Worm (Caenorhabditis elegans) whole organism, L3 larva: Measurements from ENCODE around the gene nhr-120.

ENCODE experiments used
- R02D3.7 ChIP-seq: fragments of 150-350 bp; optimal IDR thresholded peaks from 2 replicates; lab custom pipeline; 2014; ENCODE audit warnings: missing biosample characterization, missing genetic modification characterization
- aly-2 ChIP-seq: fragments of 150-350 bp; optimal IDR thresholded peaks from 2 replicates; lab custom pipeline; 2014; ENCODE audit warnings: missing biosample characterization, missing genetic modification characterization
- ceh-28 ChIP-seq: fragments of 150-350 bp; optimal IDR thresholded peaks from 2 replicates; lab custom pipeline; 2014; ENCODE audit warnings: missing biosample characterization, missing genetic modification reagents, missing genetic modification characterization
- ceh-82 ChIP-seq: fragments of 150-350 bp; optimal IDR thresholded peaks from 2 replicates; lab custom pipeline; 2014; ENCODE audit warnings: missing biosample characterization, missing genetic modification characterization
- egl-27 ChIP-seq: sonication (generic microtip); optimal IDR thresholded peaks from 4 replicates; lab custom pipeline; 2017; ENCODE audit warnings: missing biosample characterization, missing genetic modification reagents, missing genetic modification characterization
- egl-5 ChIP-seq: fragments of 150-350 bp; optimal IDR thresholded peaks from 2 replicates; lab custom pipeline; 2017; ENCODE audit warnings: missing biosample characterization, missing genetic modification reagents, missing genetic modification characterization, inconsistent platforms
- elt-2 ChIP-seq: sonication (generic microtip); optimal IDR thresholded peaks from 2 replicates; lab custom pipeline; 2016; ENCODE audit warnings: missing genetic modification reagents, mild to moderate bottlenecking, missing genetic modification characterization, missing compliant biosample characterization
- eor-1 ChIP-seq, 2 experiments: fragments of 150-350 bp; optimal IDR thresholded peaks; 2 replicates each; lab custom pipeline; 2014 to 2018; ENCODE audit warnings: missing biosample characterization in 2 of 2, missing genetic modification characterization in 2 of 2
- fkh-10 ChIP-seq: sonication (generic microtip); optimal IDR thresholded peaks from 2 replicates; lab custom pipeline; 2017; ENCODE audit warnings: missing biosample characterization, missing genetic modification reagents, missing genetic modification characterization
- fos-1 ChIP-seq: fragments of 150-350 bp; optimal IDR thresholded peaks from 2 replicates; lab custom pipeline; 2014; ENCODE audit warnings: missing biosample characterization, missing genetic modification characterization
- hmg-11 ChIP-seq: sonication (generic microtip); optimal IDR thresholded peaks from 2 replicates; lab custom pipeline; 2016; ENCODE audit warnings: missing genetic modification characterization, missing compliant biosample characterization
- lin-39 ChIP-seq: fragments of 150-350 bp; optimal IDR thresholded peaks from 2 replicates; lab custom pipeline; 2018; ENCODE audit warnings: missing biosample characterization, missing genetic modification reagents, missing genetic modification characterization
- lsy-12 ChIP-seq: sonication (generic microtip); optimal IDR thresholded peaks from 2 replicates; lab custom pipeline; 2016; ENCODE audit warnings: mild to moderate bottlenecking, missing genetic modification characterization, missing compliant biosample characterization
- mml-1 ChIP-seq: fragments of 150-350 bp; sonication (generic microtip); optimal IDR thresholded peaks from 3 replicates; lab custom pipeline; 2014; ENCODE audit warnings: missing biosample characterization, missing genetic modification characterization
- nfya-1 ChIP-seq: sonication (generic microtip); optimal IDR thresholded peaks from 2 replicates; lab custom pipeline; 2017; ENCODE audit warnings: missing genetic modification characterization, mild to moderate bottlenecking, missing compliant biosample characterization, antibody characterized with exemption, moderate library complexity; ENCODE audit not compliant: insufficient read depth
- nhr-11 ChIP-seq: fragments of 150-350 bp; optimal IDR thresholded peaks from 2 replicates; lab custom pipeline; 2014; ENCODE audit warnings: missing biosample characterization, missing genetic modification characterization
- nhr-237 ChIP-seq: fragments of 150-350 bp; optimal IDR thresholded peaks from 2 replicates; lab custom pipeline; 2014; ENCODE audit warnings: missing biosample characterization, missing genetic modification characterization
- nhr-43 ChIP-seq: sonication (generic microtip); optimal IDR thresholded peaks from 2 replicates; lab custom pipeline; 2016; ENCODE audit warnings: mild to moderate bottlenecking, missing genetic modification characterization, missing compliant biosample characterization; ENCODE audit not compliant: poor library complexity, severe bottlenecking
- nhr-76 ChIP-seq: fragments of 150-350 bp; sonication (generic microtip); optimal IDR thresholded peaks from 5 replicates; lab custom pipeline; 2014; ENCODE audit warnings: missing biosample characterization, missing genetic modification characterization
- nhr-77 ChIP-seq: fragments of 150-350 bp; optimal IDR thresholded peaks from 2 replicates; lab custom pipeline; 2014; ENCODE audit warnings: missing biosample characterization, missing genetic modification characterization
- pha-4 ChIP-seq: fragments of 150-350 bp; optimal IDR thresholded peaks from 2 replicates; lab custom pipeline; 2014; ENCODE audit warnings: missing biosample characterization, missing genetic modification reagents, missing genetic modification characterization
- pqm-1 ChIP-seq: fragments of 150-350 bp; optimal IDR thresholded peaks from 2 replicates; lab custom pipeline; 2017; ENCODE audit warnings: missing biosample characterization, missing genetic modification characterization, inconsistent platforms
- tbx-2 ChIP-seq: sonication (generic microtip); optimal IDR thresholded peaks from 2 replicates; lab custom pipeline; 2016; ENCODE audit warnings: mild to moderate bottlenecking, missing genetic modification characterization, missing compliant biosample characterization
- unc-62 ChIP-seq: fragments of 150-350 bp; sonication (generic microtip); optimal IDR thresholded peaks from 4 replicates; lab custom pipeline; 2014; ENCODE audit warnings: missing biosample characterization, missing genetic modification reagents, missing genetic modification characterization
- zag-1 ChIP-seq: fragments of 150-350 bp; optimal IDR thresholded peaks from 2 replicates; lab custom pipeline; 2014; ENCODE audit warnings: missing biosample characterization, missing genetic modification characterization
- ztf-11 ChIP-seq: fragments of 150-350 bp; optimal IDR thresholded peaks from 2 replicates; lab custom pipeline; 2014; ENCODE audit warnings: missing biosample characterization, missing genetic modification characterization

nhr-120 gene

DNA sequence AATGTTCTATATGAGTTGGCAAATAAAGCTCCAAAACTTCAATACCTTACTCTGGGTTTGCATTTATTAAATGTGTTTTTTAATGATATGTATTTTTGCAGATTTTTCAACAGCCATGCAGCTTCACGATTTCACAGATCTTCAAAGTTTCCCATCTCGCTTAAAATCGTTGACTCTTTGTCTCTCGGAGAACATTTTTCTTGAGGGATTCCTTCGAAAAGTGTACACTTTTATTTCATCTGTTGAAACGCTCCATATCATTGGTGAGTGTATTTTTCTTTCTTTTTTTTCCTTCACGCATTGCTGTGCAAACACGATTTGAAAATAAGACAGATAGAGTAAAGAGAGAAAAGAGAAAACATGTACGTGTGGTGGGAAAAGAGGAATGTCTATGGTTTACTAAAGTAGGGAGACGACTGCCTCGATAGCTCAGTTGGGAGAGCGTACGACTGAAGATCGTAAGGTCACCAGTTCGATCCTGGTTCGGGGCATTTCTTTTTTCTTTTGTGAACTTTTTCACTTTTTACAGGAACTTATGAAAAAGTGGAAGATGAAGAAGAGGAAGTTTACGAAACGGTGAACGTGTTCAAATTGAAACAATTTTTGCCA lies 47.1 kb downstream of the nhr-120 start:
- peak; percentile 36 for TF ChIP-seq ztf-11
- TF ChIP-seq nhr-237 (tag; lab: Kevin White, UChicago) = no peak
- TF ChIP-seq nhr-43 (tag; lab: Kevin White, UChicago) = peak; percentile 40
- TF ChIP-seq tbx-2 = peak; percentile 58
- TF ChIP-seq R02D3.7 (tag; lab: Kevin White, UChicago) = peak; percentile 49
- peak; percentile 18 for TF ChIP-seq lsy-12 (tag; lab: Kevin White, UChicago)
- peak; percentile 35 for TF ChIP-seq elt-2 (tag; lab: Kevin White, UChicago)
- no peak for TF ChIP-seq aly-2 (tag; lab: Kevin White, UChicago)
- TF ChIP-seq hmg-11 (tag; lab: Kevin White, UChicago) = peak; percentile 93
- TF ChIP-seq nhr-77 = no peak
- peak; percentile 74 for TF ChIP-seq pha-4 (tag; lab: Kevin White, UChicago)
- TF ChIP-seq mml-1 = no peak
- TF ChIP-seq nhr-11 = peak; percentile 29
- TF ChIP-seq nfya-1 (tag; lab: Kevin White, UChicago) = peak; percentile 50
- TF ChIP-seq unc-62 (GFP tag; lab: Kevin White, UChicago) = peak; percentile 16
- TF ChIP-seq egl-27 (tag; lab: Kevin White, UChicago) = no peak
- TF ChIP-seq eor-1 (tag; optimal IDR thresholded peaks at IDR 0.05; lab: Kevin White, UChicago) = peak in 1 of 2 experiments; percentile 64
- peak; percentile 20 for TF ChIP-seq pqm-1 (tag; lab: Kevin White, UChicago)
- TF ChIP-seq lin-39 = peak; percentile 37

DNA sequence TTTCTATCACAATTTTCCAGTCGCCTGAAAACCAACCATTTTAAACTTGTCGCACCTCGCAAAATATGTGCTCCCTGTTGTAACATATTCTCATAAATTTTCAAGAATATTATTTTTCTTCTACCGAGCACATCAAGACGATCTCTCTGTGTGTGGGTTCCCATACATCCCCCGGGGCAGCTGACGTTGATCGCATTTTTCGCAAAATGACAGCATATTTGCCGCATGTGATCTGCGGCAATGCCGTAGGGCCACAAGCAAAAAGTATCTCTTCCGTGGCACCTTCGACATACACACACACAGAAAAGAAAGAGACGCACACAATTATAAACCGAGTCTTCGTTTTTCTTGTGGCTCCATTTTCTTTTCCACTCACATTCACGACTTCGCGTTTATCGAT lies 48.7 kb downstream of the nhr-120 start:
- TF ChIP-seq egl-5 (tag; lab: Kevin White, UChicago) (peak; percentile 24), fkh-10 (no peak), lin-39 (peak; percentile 23), nfya-1 (tag; lab: Kevin White, UChicago) (peak; percentile 29)

DNA sequence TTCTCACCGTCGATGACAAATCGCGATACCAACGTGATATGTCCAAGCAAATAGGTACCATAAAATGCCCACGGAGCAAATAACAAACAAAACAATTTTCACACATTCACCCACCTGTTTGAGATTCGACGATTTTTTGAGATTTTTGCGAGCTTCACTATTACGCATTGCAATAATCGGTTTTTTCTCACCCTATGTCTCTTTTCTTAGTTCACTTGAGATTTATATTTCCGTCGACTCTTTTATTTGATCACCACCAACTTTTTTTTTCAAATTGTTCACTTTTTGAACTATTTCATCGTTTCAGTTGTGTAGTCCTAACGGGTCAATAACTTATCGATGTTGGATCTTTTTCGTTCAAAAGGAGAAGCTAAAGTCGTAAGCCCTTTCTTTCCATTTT lies 51.9 kb downstream of the nhr-120 start, which contains the start of gene fbxl-4:
Gene fbxl-4, plus strand, starts transcription at position 301 of the 400 bp plus-strand sequence.
- TF ChIP-seq fos-1 (tag; lab: Kevin White, UChicago) = no peak
- no peak for TF ChIP-seq pha-4 (tag; lab: Kevin White, UChicago)
- TF ChIP-seq ceh-82 (tag; lab: Kevin White, UChicago) = no peak
- no peak for TF ChIP-seq mml-1
- no peak for TF ChIP-seq egl-5 (tag; lab: Kevin White, UChicago)
- TF ChIP-seq zag-1 = no peak
- TF ChIP-seq nhr-237 (tag; lab: Kevin White, UChicago) = no peak
- no peak for TF ChIP-seq tbx-2
- no peak for TF ChIP-seq ceh-28 (tag; lab: Kevin White, UChicago)
- TF ChIP-seq nhr-76 (tag; lab: Kevin White, UChicago) = no peak
